Fruit fly (Drosophila melanogaster) whole organism, embryonic: ENCODE results near the gene CG13390.
A peak's percentile ranks its signal among the peaks of the same experiment; 100 is the strongest.

Experiments
- Adf1 ChIP-seq: fragments of 200-800 bp; sonication (Bioruptor generic); IDR thresholded peaks from 2 replicates; pipeline ENCODE4 v1.3.6; 2022; ENCODE audit warnings: missing biosample characterization, missing genetic modification characterization
- CG10274 ChIP-seq: fragments of 200-800 bp; sonication (Bioruptor generic); optimal IDR thresholded peaks from 3 replicates; lab custom pipeline; 2017; ENCODE audit warnings: missing biosample characterization, mild to moderate bottlenecking, missing genetic modification characterization
- CG10366 ChIP-seq: fragments of 200-800 bp; sonication (Bioruptor generic); IDR thresholded peaks from 2 replicates; pipeline ENCODE4 v1.3.6; 2022; ENCODE audit warnings: missing biosample characterization, missing genetic modification characterization
- CG10654 ChIP-seq: fragments of 200-800 bp; sonication (Bioruptor generic); optimal IDR thresholded peaks from 2 replicates; lab custom pipeline; 2016; ENCODE audit warnings: missing biosample characterization, missing genetic modification characterization
- CG10979 ChIP-seq: fragments of 200-800 bp; sonication (Bioruptor generic); optimal IDR thresholded peaks from 2 replicates; lab custom pipeline; 2018; ENCODE audit warnings: missing biosample characterization, mild to moderate bottlenecking, missing genetic modification characterization, moderate library complexity
- CG11398 ChIP-seq: fragments of 200-800 bp; sonication (Bioruptor generic); optimal IDR thresholded peaks from 2 replicates; lab custom pipeline; 2016; ENCODE audit warnings: missing biosample characterization, missing genetic modification characterization
- CG12155 ChIP-seq: fragments of 200-800 bp; sonication (Bioruptor generic); optimal IDR thresholded peaks from 3 replicates; lab custom pipeline; 2016; ENCODE audit warnings: missing biosample characterization, missing genetic modification characterization
- CG13775 ChIP-seq: fragments of 200-800 bp; sonication (Bioruptor generic); optimal IDR thresholded peaks from 3 replicates; lab custom pipeline; 2017; ENCODE audit warnings: missing biosample characterization, mild to moderate bottlenecking, missing genetic modification characterization
- CG13894 ChIP-seq: fragments of 200-800 bp; sonication (Bioruptor generic); optimal IDR thresholded peaks from 3 replicates; lab custom pipeline; 2018; ENCODE audit warnings: missing biosample characterization, mild to moderate bottlenecking, missing genetic modification characterization, moderate library complexity
- CG15601 ChIP-seq: fragments of 200-800 bp; sonication (Bioruptor generic); optimal IDR thresholded peaks from 3 replicates; lab custom pipeline; 2019; ENCODE audit warnings: missing biosample characterization, mild to moderate bottlenecking, missing genetic modification characterization, moderate library complexity
- CG1603 ChIP-seq: fragments of 200-800 bp; sonication (Bioruptor generic); optimal IDR thresholded peaks from 2 replicates; lab custom pipeline; 2019; ENCODE audit warnings: missing biosample characterization, mild to moderate bottlenecking, missing genetic modification characterization, moderate library complexity
- CG17328 ChIP-seq: fragments of 200-800 bp; sonication (Bioruptor generic); IDR thresholded peaks from 2 replicates; pipeline ENCODE4 v1.3.6; 2022; ENCODE audit warnings: missing biosample characterization, missing genetic modification characterization
- CG17385 ChIP-seq: fragments of 200-800 bp; sonication (Bioruptor generic); optimal IDR thresholded peaks from 3 replicates; lab custom pipeline; 2018; ENCODE audit warnings: missing biosample characterization, mild to moderate bottlenecking, missing genetic modification characterization
- CG18011 ChIP-seq: fragments of 200-800 bp; sonication (Bioruptor generic); optimal IDR thresholded peaks from 2 replicates; lab custom pipeline; 2017; ENCODE audit warnings: missing biosample characterization, missing genetic modification characterization, mild to moderate bottlenecking, moderate library complexity, missing genotype
- CG18599 ChIP-seq: fragments of 200-800 bp; sonication (Bioruptor generic); optimal IDR thresholded peaks from 3 replicates; lab custom pipeline; 2017; ENCODE audit warnings: missing biosample characterization, missing genetic modification characterization, mild to moderate bottlenecking, moderate library complexity, missing genetic modification reagents
- CG18619 ChIP-seq: fragments of 200-800 bp; sonication (Bioruptor generic); optimal IDR thresholded peaks from 3 replicates; lab custom pipeline; 2017; ENCODE audit warnings: missing biosample characterization, mild to moderate bottlenecking, missing genetic modification characterization
- CG30403 ChIP-seq: fragments of 200-800 bp; sonication (Bioruptor generic); optimal IDR thresholded peaks from 3 replicates; lab custom pipeline; 2016; ENCODE audit warnings: missing biosample characterization, missing genetic modification characterization
- CG3838 ChIP-seq: fragments of 200-800 bp; sonication (Bioruptor generic); optimal IDR thresholded peaks from 3 replicates; lab custom pipeline; 2016; ENCODE audit warnings: missing biosample characterization, missing genetic modification characterization
- CG3995 ChIP-seq: fragments of 200-800 bp; sonication (Bioruptor generic); optimal IDR thresholded peaks from 3 replicates; lab custom pipeline; 2016; ENCODE audit warnings: missing biosample characterization, missing genetic modification characterization
- CG4282 ChIP-seq: fragments of 200-800 bp; sonication (Bioruptor generic); optimal IDR thresholded peaks from 2 replicates; lab custom pipeline; 2016; ENCODE audit warnings: missing biosample characterization, missing genetic modification characterization
- CG7271 ChIP-seq: fragments of 200-800 bp; sonication (Bioruptor generic); optimal IDR thresholded peaks from 2 replicates; lab custom pipeline; 2018; ENCODE audit warnings: missing biosample characterization, mild to moderate bottlenecking, missing genetic modification characterization, moderate library complexity
- CG7357 ChIP-seq: fragments of 200-800 bp; sonication (Bioruptor generic); IDR thresholded peaks from 3 replicates; pipeline ENCODE4 v1.3.6; 2022; ENCODE audit warnings: missing biosample characterization, missing genetic modification characterization
- CG7963 ChIP-seq: fragments of 200-800 bp; sonication (Bioruptor generic); IDR thresholded peaks from 3 replicates; pipeline ENCODE4 v1.3.6; 2022; ENCODE audit warnings: missing biosample characterization, missing genetic modification characterization; ENCODE audit not compliant: partially characterized antibody
- CG9932 ChIP-seq: fragments of 200-800 bp; sonication (Bioruptor generic); IDR thresholded peaks from 2 replicates; pipeline ENCODE4 v1.3.6; 2022; ENCODE audit warnings: missing biosample characterization, missing genetic modification characterization
- Dll ChIP-seq: fragments of 200-800 bp; sonication (Bioruptor generic); IDR thresholded peaks from 4 replicates; pipeline ENCODE4 v1.3.6; 2022; ENCODE audit warnings: missing biosample characterization, missing genetic modification characterization; ENCODE audit not compliant: partially characterized antibody
- Doc2 ChIP-seq: fragments of 200-800 bp; sonication (Bioruptor generic); IDR thresholded peaks from 2 replicates; pipeline ENCODE4 v1.3.6; 2022; ENCODE audit warnings: missing biosample characterization, missing genetic modification characterization
- E2f2 ChIP-seq: fragments of 200-800 bp; sonication (Bioruptor generic); IDR thresholded peaks from 2 replicates; pipeline ENCODE4 v1.3.6; 2022; ENCODE audit warnings: missing biosample characterization, missing genetic modification characterization
- H15 ChIP-seq: fragments of 200-800 bp; sonication (Bioruptor generic); IDR thresholded peaks from 3 replicates; pipeline ENCODE4 v1.3.6; 2022; ENCODE audit warnings: missing biosample characterization, missing genetic modification characterization
- Hey ChIP-seq: fragments of 200-800 bp; sonication (Bioruptor generic); optimal IDR thresholded peaks from 3 replicates; lab custom pipeline; 2018; ENCODE audit warnings: missing biosample characterization, mild to moderate bottlenecking, missing genetic modification characterization
- Hsf ChIP-seq: fragments of 200-800 bp; sonication (Bioruptor generic); optimal IDR thresholded peaks from 3 replicates; lab custom pipeline; 2016; ENCODE audit warnings: missing biosample characterization, missing genetic modification characterization
- Mrtf ChIP-seq: fragments of 200-800 bp; sonication (Bioruptor generic); IDR thresholded peaks from 3 replicates; pipeline ENCODE4 v1.3.6; 2022; ENCODE audit warnings: missing biosample characterization, missing genetic modification characterization
- NC2α ChIP-seq: fragments of 200-800 bp; sonication (Bioruptor generic); optimal IDR thresholded peaks from 2 replicates; lab custom pipeline; 2016; ENCODE audit warnings: missing biosample characterization, missing genetic modification characterization
- Nf-YC ChIP-seq: fragments of 200-800 bp; optimal IDR thresholded peaks from 3 replicates; lab custom pipeline; 2019; ENCODE audit warnings: missing biosample characterization, mild to moderate bottlenecking, missing genetic modification characterization, moderate library complexity
- Stat92E ChIP-seq, 3 experiments: fragments of >200 bp in 2 of 3; fragments of 200-800 bp in 1 of 3; sonication (Bioruptor generic) in 1 of 3; optimal IDR thresholded peaks; 2 replicates each; lab custom pipeline; 2017 to 2019; ENCODE audit warnings: missing biosample characterization in 3 of 3, missing genetic modification characterization in 3 of 3, mild to moderate bottlenecking in 1 of 3, moderate library complexity in 1 of 3
- Xbp1 ChIP-seq: fragments of 200-800 bp; sonication (Bioruptor generic); optimal IDR thresholded peaks from 3 replicates; lab custom pipeline; 2016; ENCODE audit warnings: missing biosample characterization, mild to moderate bottlenecking, missing genetic modification characterization
- aop ChIP-seq: fragments of 200-800 bp; sonication (Bioruptor generic); IDR thresholded peaks from 2 replicates; pipeline ENCODE4 v1.3.6; 2022; ENCODE audit warnings: missing biosample characterization, missing genetic modification characterization
- btn ChIP-seq: fragments of 200-800 bp; sonication (Bioruptor generic); optimal IDR thresholded peaks from 2 replicates; lab custom pipeline; 2016; ENCODE audit warnings: missing biosample characterization, missing genetic modification characterization
- crc ChIP-seq: fragments of 200-800 bp; sonication (Bioruptor generic); optimal IDR thresholded peaks from 2 replicates; lab custom pipeline; 2016; ENCODE audit warnings: missing biosample characterization, missing genetic modification characterization
- dan ChIP-seq: fragments of 200-800 bp; sonication (Bioruptor generic); IDR thresholded peaks from 2 replicates; pipeline ENCODE4 v1.3.6; 2022; ENCODE audit warnings: missing biosample characterization, missing genetic modification characterization
- eyg ChIP-seq: fragments of 200-800 bp; sonication (Bioruptor generic); optimal IDR thresholded peaks from 3 replicates; lab custom pipeline; 2016; ENCODE audit warnings: missing biosample characterization, missing genetic modification characterization
- ham ChIP-seq: fragments of 200-800 bp; sonication (Bioruptor generic); IDR thresholded peaks from 2 replicates; pipeline ENCODE4 v1.3.6; 2022; ENCODE audit warnings: missing biosample characterization, missing genetic modification characterization
- inv ChIP-seq: fragments of 200-800 bp; sonication (Bioruptor generic); IDR thresholded peaks from 2 replicates; pipeline ENCODE4 v1.3.6; 2022; ENCODE audit warnings: missing biosample characterization, missing genetic modification characterization; ENCODE audit not compliant: partially characterized antibody
- kah ChIP-seq: fragments of 200-800 bp; sonication (Bioruptor generic); optimal IDR thresholded peaks from 2 replicates; lab custom pipeline; 2018; ENCODE audit warnings: missing biosample characterization, mild to moderate bottlenecking, missing genetic modification characterization
- lmd ChIP-seq: fragments of 200-800 bp; sonication (Bioruptor generic); IDR thresholded peaks from 2 replicates; pipeline ENCODE4 v1.3.6; 2022; ENCODE audit warnings: missing biosample characterization, missing genetic modification characterization
- lov ChIP-seq, 2 experiments: fragments of 200-800 bp in 1 of 2; fragments of >200 bp in 1 of 2; sonication (Bioruptor generic) in 1 of 2; IDR thresholded peaks in 1 of 2; optimal IDR thresholded peaks in 1 of 2; 2 replicates in 1 of 2; 3 replicates in 1 of 2; pipeline versions ENCODE4 v1.3.6 to Lab custom; 2017 to 2022; ENCODE audit warnings: missing biosample characterization in 1 of 2, missing genetic modification characterization in 1 of 2
- pan ChIP-seq, 4 experiments: fragments of >200 bp in 3 of 4; fragments of 200-800 bp in 1 of 4; sonication (Bioruptor generic) in 1 of 4; optimal IDR thresholded peaks in 3 of 4; IDR thresholded peaks in 1 of 4; 2 replicates each; pipeline versions ENCODE4 v1.3.6 to Lab custom; 2017 to 2022; ENCODE audit warnings: missing biosample characterization in 2 of 4, missing genetic modification characterization in 2 of 4, mixed read lengths in 1 of 4
- sens ChIP-seq: fragments of 200-800 bp; sonication (Bioruptor generic); peaks from one replicate; lab custom pipeline; 2016; ENCODE audit warnings: missing biosample characterization, missing genetic modification characterization
- sim ChIP-seq: fragments of 200-800 bp; sonication (Bioruptor generic); IDR thresholded peaks from 2 replicates; pipeline ENCODE4 v1.3.6; 2022; ENCODE audit warnings: missing biosample characterization, missing genetic modification characterization
- sima ChIP-seq: fragments of 200-800 bp; sonication (Bioruptor generic); optimal IDR thresholded peaks from 2 replicates; lab custom pipeline; 2016; ENCODE audit warnings: missing biosample characterization, missing genetic modification characterization
- usp ChIP-seq: fragments of >200 bp; optimal IDR thresholded peaks from 2 replicates; lab custom pipeline; 2017; ENCODE audit warnings: missing biosample characterization, missing genetic modification characterization
- wek ChIP-seq: fragments of 200-800 bp; sonication (Bioruptor generic); optimal IDR thresholded peaks from 3 replicates; lab custom pipeline; 2018; ENCODE audit warnings: missing biosample characterization, mild to moderate bottlenecking, missing genetic modification characterization, moderate library complexity

CG13390 gene

dm6 chr2L:8334705-8335104, 41.9 kb downstream of the CG13390 start (continued):
- TF ChIP-seq sima (GFP tag; lab: Kevin White, UChicago) (no peak), CG1603 (tag; lab: Kevin White, UChicago) (no peak), lmd (no peak), CG30403 (no peak), CG13775 (GFP tag; lab: Kevin White, UChicago) (no peak), dan (GFP tag; lab: Robert Waterston, UW) (no peak), Stat92E (GFP tag; optimal IDR thresholded peaks at IDR 0.05; lab: Kevin White, UChicago) (no peak), sens (GFP tag; lab: Kevin White, UChicago) (peak; percentile 81), aop (no peak), CG7357 (GFP tag; lab: Robert Waterston, UW) (no peak), CG13894 (no peak), CG17385 (GFP tag; lab: Kevin White, UChicago) (no peak), Doc2 (GFP tag; lab: Robert Waterston, UW) (no peak), NC2α (GFP tag; lab: Kevin White, UChicago) (no peak), Nf-YC (no peak), inv (GFP tag; lab: Robert Waterston, UW) (no peak), CG18011 (GFP tag; lab: Kevin White, UChicago) (peak; percentile 96), ham (GFP tag; lab: Robert Waterston, UW) (no peak), CG4282 (GFP tag; lab: Kevin White, UChicago) (no peak), Xbp1 (GFP tag; lab: Kevin White, UChicago) (no peak), CG3995 (GFP tag; lab: Kevin White, UChicago) (peak; percentile 44), E2f2 (GFP tag; lab: Robert Waterston, UW) (no peak), CG9932 (GFP tag; lab: Robert Waterston, UW) (no peak; the same call in 1 of the 2 replicates), CG10654 (GFP tag; lab: Kevin White, UChicago) (no peak), sim (GFP tag; lab: Robert Waterston, UW) (no peak), wek (GFP tag; lab: Kevin White, UChicago) (no peak), CG10979 (peak; percentile 49), CG7963 (no peak), CG3838 (GFP tag; lab: Kevin White, UChicago) (no peak), CG15601 (no peak), kah (GFP tag; lab: Kevin White, UChicago) (no peak), btn (no peak), CG10274 (no peak), CG11398 (GFP tag; lab: Kevin White, UChicago) (no peak), CG12155 (GFP tag; lab: Kevin White, UChicago) (no peak), pan (optimal IDR thresholded peaks at IDR 0.05; lab: Kevin White, UChicago) (no peak), pan (GFP tag; optimal IDR thresholded peaks at IDR 0.05 in 1 of 2, IDR thresholded peaks at IDR 0.05 in 1 of 2) (no peak), Dll (GFP tag; lab: Robert Waterston, UW) (no peak), Adf1 (GFP tag; lab: Robert Waterston, UW) (no peak), usp (GFP tag; lab: Kevin White, UChicago) (no peak), Mrtf (GFP tag; lab: Robert Waterston, UW) (0 out of 3 replicates have a peak, but pooled peaks have one; percentile 19), eyg (GFP tag; lab: Kevin White, UChicago) (no peak), CG17328 (GFP tag; lab: Robert Waterston, UW) (no peak), crc (no peak), lov (optimal IDR thresholded peaks at IDR 0.05; lab: Kevin White, UChicago) (no peak), lov (GFP tag; IDR thresholded peaks at IDR 0.05; lab: Robert Waterston, UW) (peak; percentile 66; the same call in 1 of the 3 replicates), CG7271 (tag; lab: Kevin White, UChicago) (no peak), CG18599 (GFP tag; lab: Kevin White, UChicago) (no peak), Hey (tag; lab: Kevin White, UChicago) (no peak), Hsf (GFP tag; lab: Kevin White, UChicago) (no peak), CG18619 (no peak), CG10366 (GFP tag; lab: Robert Waterston, UW) (peak; percentile 20; the same call in 1 of the 2 replicates), H15 (GFP tag; lab: Robert Waterston, UW) (no peak)
